Worm (Caenorhabditis elegans) whole organism, young adult: Measurements from ENCODE around the gene F49C5.11.

Source experiments
- F23B12.7 ChIP-seq: sonication (generic microtip); optimal IDR thresholded peaks from 2 replicates; lab custom pipeline; 2017; ENCODE audit warnings: missing genetic modification characterization, mild to moderate bottlenecking, missing compliant biosample characterization, antibody characterized with exemption, moderate library complexity; ENCODE audit not compliant: insufficient read depth
- aptf-2 ChIP-seq: fragments of 200-800 bp; sonication (Bioruptor generic); conservative IDR thresholded peaks from 2 replicates; pipeline ENCODE4 v1.3.6; 2022; ENCODE audit warnings: missing genetic modification reagents, missing genetic modification characterization, missing compliant biosample characterization
- attf-3 ChIP-seq: fragments of 200-800 bp; sonication (Bioruptor generic); conservative IDR thresholded peaks from 2 replicates; pipeline ENCODE4 v1.3.6; 2022; ENCODE audit warnings: missing genetic modification reagents, missing genetic modification characterization, missing compliant biosample characterization
- dox-1 ChIP-seq: fragments of 200-800 bp; sonication (Bioruptor generic); IDR thresholded peaks from 2 replicates; pipeline ENCODE4 v1.3.6; 2022; ENCODE audit warnings: missing genetic modification reagents, missing genetic modification characterization, missing compliant biosample characterization
- gei-17 ChIP-seq: fragments of 200-800 bp; sonication (Bioruptor generic); optimal IDR thresholded peaks from 2 replicates; lab custom pipeline; 2018; ENCODE audit warnings: mild to moderate bottlenecking, missing genetic modification characterization, missing compliant biosample characterization
- hlh-12 ChIP-seq: sonication (generic microtip); optimal IDR thresholded peaks from 2 replicates; lab custom pipeline; 2016; ENCODE audit warnings: missing genetic modification characterization, missing compliant biosample characterization
- nfyb-1 ChIP-seq: fragments of 200-800 bp; sonication (Bioruptor generic); IDR thresholded peaks from 2 replicates; pipeline ENCODE4 v1.3.6; 2022; ENCODE audit warnings: missing genetic modification reagents, missing genetic modification characterization, missing compliant biosample characterization
- nhr-80 ChIP-seq: sonication (generic microtip); optimal IDR thresholded peaks from 2 replicates; lab custom pipeline; 2016; ENCODE audit warnings: missing genetic modification characterization, missing compliant biosample characterization
- snpc-1.3 ChIP-seq: sonication (generic microtip); optimal IDR thresholded peaks from 2 replicates; lab custom pipeline; 2017; ENCODE audit warnings: missing genetic modification characterization, mild to moderate bottlenecking, missing compliant biosample characterization, antibody characterized with exemption, moderate library complexity, missing genotype, missing genetic modification reagents; ENCODE audit not compliant: insufficient read depth

DNA sequence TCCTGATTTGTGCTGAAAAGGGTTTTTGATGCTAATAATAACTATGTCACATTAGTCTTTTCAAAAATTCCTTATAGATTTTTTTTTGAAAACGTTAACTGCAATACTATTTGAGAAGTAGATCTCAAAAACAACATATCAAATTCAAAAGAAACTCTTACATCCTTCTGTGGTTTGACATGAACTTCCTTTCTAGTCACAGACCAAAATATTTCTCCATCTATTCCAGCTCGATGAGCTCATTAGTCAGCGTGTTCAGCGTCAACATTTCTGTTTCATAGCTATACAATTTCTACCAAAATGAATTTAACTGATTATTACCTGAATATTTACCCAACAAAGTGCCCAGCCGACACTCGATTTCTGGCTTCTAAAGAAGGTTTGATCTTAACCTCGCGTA, 47.0 kb upstream of the F49C5.11 start, which contains the start of gene srh-67:
- TF ChIP-seq dox-1 (GFP tag; lab: Robert Waterston, UW) (no peak), nfyb-1 (no peak), hlh-12 (tag; lab: Kevin White, UChicago) (no peak), nhr-80 (no peak), snpc-1.3 (tag; lab: Kevin White, UChicago) (no peak), aptf-2 (no peak), F23B12.7 (tag; lab: Kevin White, UChicago) (no peak), attf-3 (no peak), gei-17 (GFP tag; lab: Kevin White, UChicago) (no peak)
